Fruit fly (Drosophila melanogaster) whole organism, embryonic: ENCODE measurements around the gene SIDL.

Experiments used
- CG14710 ChIP-seq: fragments of 200-800 bp; sonication (Bioruptor generic); optimal IDR thresholded peaks from 3 replicates; lab custom pipeline; 2019; ENCODE audit warnings: missing biosample characterization, mild to moderate bottlenecking, missing genetic modification characterization, moderate library complexity
- CG30403 ChIP-seq: fragments of 200-800 bp; sonication (Bioruptor generic); optimal IDR thresholded peaks from 3 replicates; lab custom pipeline; 2016; ENCODE audit warnings: missing biosample characterization, missing genetic modification characterization
- CG8089 ChIP-seq: fragments of 200-800 bp; sonication (Bioruptor generic); optimal IDR thresholded peaks from 3 replicates; lab custom pipeline; 2016; ENCODE audit warnings: missing biosample characterization, missing genetic modification characterization
- CG8281 ChIP-seq: fragments of 200-800 bp; sonication (Bioruptor generic); optimal IDR thresholded peaks from 2 replicates; lab custom pipeline; 2018; ENCODE audit warnings: missing biosample characterization, mild to moderate bottlenecking, missing genetic modification characterization, moderate library complexity
- CG9797 ChIP-seq: fragments of 200-800 bp; sonication (Bioruptor generic); optimal IDR thresholded peaks from 3 replicates; lab custom pipeline; 2018; ENCODE audit warnings: missing biosample characterization, mild to moderate bottlenecking, missing genetic modification characterization
- Dip2 ChIP-seq: fragments of 200-800 bp; sonication (Bioruptor generic); IDR thresholded peaks from 2 replicates; pipeline ENCODE4 v1.3.6; 2022; ENCODE audit warnings: missing biosample characterization, missing genetic modification characterization
- Hr39 ChIP-seq: fragments of >200 bp; optimal IDR thresholded peaks from 2 replicates; lab custom pipeline; 2017
- Mes4 ChIP-seq: fragments of 200-800 bp; sonication (Bioruptor generic); optimal IDR thresholded peaks from 2 replicates; lab custom pipeline; 2016; ENCODE audit warnings: missing biosample characterization, missing genetic modification characterization
- ham ChIP-seq: fragments of 200-800 bp; sonication (Bioruptor generic); IDR thresholded peaks from 2 replicates; pipeline ENCODE4 v1.3.6; 2022; ENCODE audit warnings: missing biosample characterization, missing genetic modification characterization
- klu ChIP-seq: fragments of 200-800 bp; sonication (Bioruptor generic); IDR thresholded peaks from 2 replicates; pipeline ENCODE4 v1.3.6; 2022; ENCODE audit warnings: missing biosample characterization, missing genetic modification characterization
- mirr ChIP-seq: fragments of 200-800 bp; sonication (Bioruptor generic); optimal IDR thresholded peaks from 3 replicates; lab custom pipeline; 2018; ENCODE audit warnings: missing biosample characterization, mild to moderate bottlenecking, missing genetic modification characterization
- p53 ChIP-seq: fragments of 200-800 bp; sonication (Bioruptor generic); optimal IDR thresholded peaks from 2 replicates; lab custom pipeline; 2016; ENCODE audit warnings: missing biosample characterization, missing genetic modification characterization
- ttk ChIP-seq: fragments of 200-800 bp; sonication (Bioruptor generic); IDR thresholded peaks from 2 replicates; pipeline ENCODE4 v2.1.2; 2022; ENCODE audit warnings: missing biosample characterization, missing genetic modification characterization

dm6 chr3R:15250454-15250853, 31.8 kb upstream of the SIDL start:
- TF ChIP-seq ham (GFP tag; lab: Robert Waterston, UW): no peak
- TF ChIP-seq Mes4 (GFP tag; lab: Kevin White, UChicago): no peak
- TF ChIP-seq CG9797 (GFP tag; lab: Kevin White, UChicago): no peak
- peak; percentile 68 for TF ChIP-seq ttk
- no peak for TF ChIP-seq CG14710 (tag; lab: Kevin White, UChicago)
- no peak for TF ChIP-seq Hr39 (lab: Kevin White, UChicago)
- TF ChIP-seq p53: no peak
- TF ChIP-seq klu: peak; percentile 59; the same call in 1 of the 2 replicates
- no peak for TF ChIP-seq CG30403 (GFP tag; lab: Kevin White, UChicago)
- no peak for TF ChIP-seq mirr (GFP tag; lab: Kevin White, UChicago)
- no peak for TF ChIP-seq CG8281
- TF ChIP-seq CG8089 (GFP tag; lab: Kevin White, UChicago): no peak
- no peak for TF ChIP-seq Dip2 (GFP tag; lab: Robert Waterston, UW)
